Fruit fly (Drosophila melanogaster) whole organism, embryonic: ENCODE results near the gene Polr3A.

Experiments
- Adf1 ChIP-seq: fragments of 200-800 bp; sonication (Bioruptor generic); IDR thresholded peaks from 2 replicates; pipeline ENCODE4 v1.3.6; 2022; ENCODE audit warnings: missing biosample characterization, missing genetic modification characterization
- Aef1 ChIP-seq: fragments of 200-800 bp; sonication (Bioruptor generic); IDR thresholded peaks from 3 replicates; pipeline ENCODE4 v1.3.6; 2022; ENCODE audit warnings: missing biosample characterization, missing genetic modification characterization
- Atf-2 ChIP-seq: fragments of 200-800 bp; sonication (Bioruptor generic); optimal IDR thresholded peaks from 2 replicates; lab custom pipeline; 2016; ENCODE audit warnings: missing biosample characterization, missing genetic modification characterization
- CG12299 ChIP-seq: fragments of 200-800 bp; sonication (Bioruptor generic); optimal IDR thresholded peaks from 2 replicates; lab custom pipeline; 2018; ENCODE audit warnings: missing biosample characterization, mild to moderate bottlenecking, missing genetic modification characterization
- CG14014 ChIP-seq: fragments of 200-800 bp; sonication (Bioruptor generic); IDR thresholded peaks from 2 replicates; pipeline ENCODE4 v1.3.6; 2022; ENCODE audit warnings: missing biosample characterization, missing genetic modification characterization
- CG14860 ChIP-seq: fragments of 200-800 bp; sonication (Bioruptor generic); IDR thresholded peaks from 3 replicates; pipeline ENCODE4 v1.3.6; 2022; ENCODE audit warnings: missing biosample characterization, missing genetic modification characterization; ENCODE audit not compliant: partially characterized antibody
- CG15696 ChIP-seq: fragments of 200-800 bp; sonication (Bioruptor generic); optimal IDR thresholded peaks from 2 replicates; lab custom pipeline; 2019; ENCODE audit warnings: missing biosample characterization, mild to moderate bottlenecking, missing genetic modification characterization, moderate library complexity
- CG1602 ChIP-seq: fragments of 200-800 bp; sonication (Bioruptor generic); optimal IDR thresholded peaks from 3 replicates; lab custom pipeline; 2016; ENCODE audit warnings: missing biosample characterization, missing genetic modification characterization
- CG16863 ChIP-seq: fragments of 200-800 bp; sonication (Bioruptor generic); optimal IDR thresholded peaks from 3 replicates; lab custom pipeline; 2016; ENCODE audit warnings: missing biosample characterization, missing genetic modification characterization
- CG18599 ChIP-seq: fragments of 200-800 bp; sonication (Bioruptor generic); optimal IDR thresholded peaks from 3 replicates; lab custom pipeline; 2017; ENCODE audit warnings: missing biosample characterization, missing genetic modification characterization, mild to moderate bottlenecking, moderate library complexity, missing genetic modification reagents
- CG2129 ChIP-seq: fragments of 200-800 bp; sonication (Bioruptor generic); IDR thresholded peaks from 2 replicates; pipeline ENCODE4 v1.3.6; 2022; ENCODE audit warnings: missing biosample characterization, missing genetic modification characterization; ENCODE audit not compliant: partially characterized antibody
- CG2202 ChIP-seq: fragments of 200-800 bp; sonication (Bioruptor generic); optimal IDR thresholded peaks from 2 replicates; lab custom pipeline; 2018; ENCODE audit warnings: missing biosample characterization, mild to moderate bottlenecking, missing genetic modification characterization
- CG33557 ChIP-seq: fragments of 200-800 bp; sonication (Bioruptor generic); optimal IDR thresholded peaks from 2 replicates; lab custom pipeline; 2019; ENCODE audit warnings: missing biosample characterization, mild to moderate bottlenecking, missing genetic modification characterization, moderate library complexity
- CG6254 ChIP-seq: fragments of 200-800 bp; sonication (Bioruptor generic); optimal IDR thresholded peaks from 3 replicates; lab custom pipeline; 2017; ENCODE audit warnings: mild to moderate bottlenecking, missing biosample characterization, missing genetic modification reagents, missing genetic modification characterization
- CG7357 ChIP-seq: fragments of 200-800 bp; sonication (Bioruptor generic); IDR thresholded peaks from 3 replicates; pipeline ENCODE4 v1.3.6; 2022; ENCODE audit warnings: missing biosample characterization, missing genetic modification characterization
- CG8290 ChIP-seq, 3 experiments: fragments of 200-800 bp; sonication (Bioruptor generic); optimal IDR thresholded peaks; 2 replicates each; lab custom pipeline; 2016 to 2019; ENCODE audit warnings: missing biosample characterization in 3 of 3, missing genetic modification characterization in 3 of 3, mild to moderate bottlenecking in 2 of 3, moderate library complexity in 1 of 3
- CG9215 ChIP-seq: fragments of 200-800 bp; sonication (Bioruptor generic); IDR thresholded peaks from 2 replicates; pipeline ENCODE4 v1.3.6; 2022; ENCODE audit warnings: missing biosample characterization, missing genetic modification characterization
- Deaf1 ChIP-seq: fragments of 200-800 bp; optimal IDR thresholded peaks from 3 replicates; lab custom pipeline; 2019; ENCODE audit warnings: missing biosample characterization, mild to moderate bottlenecking, missing genetic modification characterization, moderate library complexity
- Doc3 ChIP-seq: fragments of 200-800 bp; sonication (Bioruptor generic); IDR thresholded peaks from 3 replicates; pipeline ENCODE4 v1.3.6; 2022; ENCODE audit warnings: missing biosample characterization, missing genetic modification characterization; ENCODE audit not compliant: partially characterized antibody
- Dp ChIP-seq: fragments of 200-800 bp; sonication (Bioruptor generic); optimal IDR thresholded peaks from 2 replicates; lab custom pipeline; 2018; ENCODE audit warnings: missing biosample characterization, mild to moderate bottlenecking, missing genetic modification characterization, moderate library complexity
- Dref ChIP-seq: fragments of 200-800 bp; sonication (Bioruptor generic); IDR thresholded peaks from 2 replicates; pipeline ENCODE4 v1.3.6; 2022; ENCODE audit warnings: missing biosample characterization, missing genetic modification characterization
- HmgZ ChIP-seq: fragments of 200-800 bp; sonication (Bioruptor generic); optimal IDR thresholded peaks from 2 replicates; lab custom pipeline; 2018; ENCODE audit warnings: missing biosample characterization, mild to moderate bottlenecking, missing genetic modification characterization
- NFAT ChIP-seq: fragments of 200-800 bp; sonication (Bioruptor generic); IDR thresholded peaks from 2 replicates; pipeline ENCODE4 v1.3.6; 2022; ENCODE audit warnings: missing biosample characterization, missing genetic modification characterization
- Rx ChIP-seq: fragments of 200-800 bp; sonication (Bioruptor generic); IDR thresholded peaks from 2 replicates; pipeline ENCODE4 v1.3.6; 2022; ENCODE audit warnings: missing biosample characterization, missing genetic modification characterization
- Taf1 ChIP-seq: fragments of 200-800 bp; sonication (Bioruptor generic); IDR thresholded peaks from 2 replicates; pipeline ENCODE4 v1.3.6; 2022; ENCODE audit warnings: missing biosample characterization, missing genetic modification characterization
- Tbp ChIP-seq: fragments of >200 bp; optimal IDR thresholded peaks from 2 replicates; lab custom pipeline; 2018; ENCODE audit warnings: missing biosample characterization, missing genetic modification characterization
- bbx ChIP-seq: fragments of 200-800 bp; sonication (Bioruptor generic); IDR thresholded peaks from 2 replicates; pipeline ENCODE4 v1.3.6; 2022; ENCODE audit warnings: missing biosample characterization, missing genetic modification characterization; ENCODE audit not compliant: partially characterized antibody
- bcd ChIP-seq: fragments of 200-800 bp; sonication (Bioruptor generic); optimal IDR thresholded peaks from 2 replicates; lab custom pipeline; 2017; ENCODE audit warnings: missing biosample characterization, mild to moderate bottlenecking, missing genetic modification characterization
- bigmax ChIP-seq: fragments of 200-800 bp; sonication (Bioruptor generic); optimal IDR thresholded peaks from 2 replicates; lab custom pipeline; 2018; ENCODE audit warnings: missing biosample characterization, mild to moderate bottlenecking, missing genetic modification characterization
- chinmo ChIP-seq: fragments of 200-800 bp; sonication (Bioruptor generic); IDR thresholded peaks from 4 replicates; pipeline ENCODE4 v1.3.6; 2022; ENCODE audit warnings: missing biosample characterization, missing genetic modification characterization; ENCODE audit not compliant: partially characterized antibody
- dmrt99B ChIP-seq: fragments of 200-800 bp; sonication (Bioruptor generic); optimal IDR thresholded peaks from 2 replicates; lab custom pipeline; 2018; ENCODE audit warnings: missing biosample characterization, mild to moderate bottlenecking, missing genetic modification characterization, moderate library complexity
- ftz-f1 ChIP-seq: fragments of 200-800 bp; sonication (Bioruptor generic); optimal IDR thresholded peaks from 2 replicates; lab custom pipeline; 2016; ENCODE audit warnings: missing biosample characterization, missing genetic modification characterization
- gcm2 ChIP-seq: fragments of 200-800 bp; sonication (Bioruptor generic); optimal IDR thresholded peaks from 2 replicates; lab custom pipeline; 2016; ENCODE audit warnings: missing biosample characterization, missing genetic modification characterization
- grau ChIP-seq: fragments of 200-800 bp; optimal IDR thresholded peaks from 3 replicates; lab custom pipeline; 2019; ENCODE audit warnings: missing biosample characterization, mild to moderate bottlenecking, missing genetic modification characterization, moderate library complexity
- gro ChIP-seq: fragments of 200-800 bp; sonication (Bioruptor generic); optimal IDR thresholded peaks from 2 replicates; lab custom pipeline; 2016; ENCODE audit warnings: missing biosample characterization, missing genetic modification characterization
- her ChIP-seq: fragments of 200-800 bp; sonication (Bioruptor generic); optimal IDR thresholded peaks from 2 replicates; lab custom pipeline; 2016; ENCODE audit warnings: missing biosample characterization, missing genetic modification characterization
- hkb ChIP-seq, 2 experiments: fragments of 200-800 bp in 1 of 2; fragments of >200 bp in 1 of 2; sonication (Bioruptor generic) in 1 of 2; IDR thresholded peaks in 1 of 2; optimal IDR thresholded peaks in 1 of 2; 2 replicates each; pipeline versions ENCODE4 v1.3.6 to Lab custom; 2017 to 2022; ENCODE audit warnings: missing biosample characterization in 1 of 2, missing genetic modification characterization in 1 of 2
- ind ChIP-seq: fragments of 200-800 bp; sonication (Bioruptor generic); optimal IDR thresholded peaks from 3 replicates; lab custom pipeline; 2016; ENCODE audit warnings: missing biosample characterization, missing genetic modification characterization
- lab ChIP-seq: fragments of 200-800 bp; sonication (Bioruptor generic); optimal IDR thresholded peaks from 3 replicates; lab custom pipeline; 2017; ENCODE audit warnings: missing biosample characterization, missing genetic modification characterization, mild to moderate bottlenecking, moderate library complexity, missing genetic modification reagents
- mirr ChIP-seq: fragments of 200-800 bp; sonication (Bioruptor generic); optimal IDR thresholded peaks from 3 replicates; lab custom pipeline; 2018; ENCODE audit warnings: missing biosample characterization, mild to moderate bottlenecking, missing genetic modification characterization
- org-1 ChIP-seq: fragments of 200-800 bp; sonication (Bioruptor generic); optimal IDR thresholded peaks from 2 replicates; lab custom pipeline; 2017; ENCODE audit warnings: missing biosample characterization, missing genetic modification characterization
- pan ChIP-seq, 4 experiments: fragments of >200 bp in 3 of 4; fragments of 200-800 bp in 1 of 4; sonication (Bioruptor generic) in 1 of 4; optimal IDR thresholded peaks in 3 of 4; IDR thresholded peaks in 1 of 4; 2 replicates each; pipeline versions ENCODE4 v1.3.6 to Lab custom; 2017 to 2022; ENCODE audit warnings: missing biosample characterization in 2 of 4, missing genetic modification characterization in 2 of 4, mixed read lengths in 1 of 4
- pros ChIP-seq: fragments of 200-800 bp; sonication (Bioruptor generic); optimal IDR thresholded peaks from 3 replicates; lab custom pipeline; 2019; ENCODE audit warnings: missing biosample characterization, mild to moderate bottlenecking, missing genetic modification characterization, moderate library complexity
- ro ChIP-seq: fragments of 200-800 bp; sonication (Bioruptor generic); IDR thresholded peaks from 2 replicates; pipeline ENCODE4 v1.3.6; 2022; ENCODE audit warnings: missing biosample characterization, missing genetic modification characterization
- row ChIP-seq: fragments of 200-800 bp; sonication (Bioruptor generic); IDR thresholded peaks from 3 replicates; pipeline ENCODE4 v1.3.6; 2022; ENCODE audit warnings: missing biosample characterization, missing genetic modification characterization
- shn ChIP-seq: fragments of 200-800 bp; sonication (Bioruptor generic); optimal IDR thresholded peaks from 3 replicates; lab custom pipeline; 2016; ENCODE audit warnings: missing biosample characterization, missing genetic modification characterization
- sug ChIP-seq: fragments of 200-800 bp; optimal IDR thresholded peaks from 2 replicates; lab custom pipeline; 2019; ENCODE audit warnings: missing biosample characterization, mild to moderate bottlenecking, missing genetic modification characterization, moderate library complexity
- trem ChIP-seq: fragments of 200-800 bp; optimal IDR thresholded peaks from 3 replicates; lab custom pipeline; 2019; ENCODE audit warnings: missing biosample characterization, mild to moderate bottlenecking, missing genetic modification characterization, moderate library complexity

Gene Polr3A

dm6 chrX:15733995-15734394 lies 28.8 kb upstream of the Polr3A start, which contains the start of the genes CG12379 and MagR (continued):
- TF ChIP-seq chinmo (0 out of 4 replicates have a peak, but pooled peaks have one; percentile 67), Doc3 (GFP tag; lab: Robert Waterston, UW) (peak; percentile 78), grau (tag; lab: Kevin White, UChicago) (peak; percentile 70), CG7357 (GFP tag; lab: Robert Waterston, UW) (0 out of 3 replicates have a peak, but pooled peaks have one; percentile 37), CG15696 (tag; lab: Kevin White, UChicago) (peak; percentile 59), pan (optimal IDR thresholded peaks at IDR 0.05; lab: Kevin White, UChicago) (no peak), pan (GFP tag; optimal IDR thresholded peaks at IDR 0.05 in 1 of 2, IDR thresholded peaks at IDR 0.05 in 1 of 2) (no peak), trem (tag; lab: Kevin White, UChicago) (peak; percentile 54), gro (peak; percentile 68), mirr (GFP tag; lab: Kevin White, UChicago) (peak; percentile 24), HmgZ (tag; lab: Kevin White, UChicago) (peak; percentile 42), Rx (GFP tag; lab: Robert Waterston, UW) (no peak), Tbp (GFP tag; lab: Kevin White, UChicago) (no peak), CG8290 (GFP tag; optimal IDR thresholded peaks at IDR 0.05; lab: Kevin White, UChicago) (peak; percentile 29), CG8290 (tag; optimal IDR thresholded peaks at IDR 0.05; lab: Kevin White, UChicago) (no peak), bcd (GFP tag; lab: Kevin White, UChicago) (no peak), CG14014 (GFP tag; lab: Robert Waterston, UW) (peak; percentile 36; the same call in 1 of the 2 replicates), her (GFP tag; lab: Kevin White, UChicago) (no peak), CG6254 (GFP tag; lab: Kevin White, UChicago) (no peak), sug (tag; lab: Kevin White, UChicago) (peak; percentile 83), ftz-f1 (GFP tag; lab: Kevin White, UChicago) (no peak), CG33557 (peak; percentile 64), bigmax (GFP tag; lab: Kevin White, UChicago) (no peak), Taf1 (peak; percentile 30; the same call in 1 of the 2 replicates), CG14860 (GFP tag; lab: Robert Waterston, UW) (peak; percentile 77), ind (peak; percentile 62), Dp (GFP tag; lab: Kevin White, UChicago) (peak; percentile 36), Aef1 (GFP tag; lab: Robert Waterston, UW) (peak; percentile 39; the same call in 2 of the 3 replicates), ro (GFP tag; lab: Robert Waterston, UW) (0 out of 2 replicates have a peak, but pooled peaks have one; percentile 14), Atf-2 (GFP tag; lab: Kevin White, UChicago) (peak; percentile 57), CG1602 (GFP tag; lab: Kevin White, UChicago) (peak; percentile 45), shn (GFP tag; lab: Kevin White, UChicago) (peak; percentile 7), Adf1 (GFP tag; lab: Robert Waterston, UW) (0 out of 2 replicates have a peak, but pooled peaks have one; percentile 20), CG12299 (tag; lab: Kevin White, UChicago) (peak; percentile 61), org-1 (no peak), CG2202 (no peak), hkb (optimal IDR thresholded peaks at IDR 0.05; lab: Kevin White, UChicago) (no peak), hkb (GFP tag; IDR thresholded peaks at IDR 0.05; lab: Robert Waterston, UW) (no peak), Deaf1 (tag; lab: Kevin White, UChicago) (peak; percentile 30), CG2129 (GFP tag; lab: Robert Waterston, UW) (peak; percentile 48), CG18599 (GFP tag; lab: Kevin White, UChicago) (no peak), NFAT (peak; percentile 39; the same call in 1 of the 2 replicates), pros (no peak), gcm2 (GFP tag; lab: Kevin White, UChicago) (peak; percentile 5), CG16863 (GFP tag; lab: Kevin White, UChicago) (peak; percentile 45), CG9215 (peak; percentile 63), row (GFP tag; lab: Robert Waterston, UW) (peak; percentile 95), dmrt99B (tag; lab: Kevin White, UChicago) (no peak), bbx (peak; percentile 60), Dref (GFP tag; lab: Robert Waterston, UW) (peak; percentile 69), lab (GFP tag; lab: Kevin White, UChicago) (no peak)
